Worm (Caenorhabditis elegans): ENCODE results near the gene C52B11.5.
A peak's percentile ranks its signal among the peaks of the same experiment; 100 is the strongest.

Gene C52B11.5

DNA sequence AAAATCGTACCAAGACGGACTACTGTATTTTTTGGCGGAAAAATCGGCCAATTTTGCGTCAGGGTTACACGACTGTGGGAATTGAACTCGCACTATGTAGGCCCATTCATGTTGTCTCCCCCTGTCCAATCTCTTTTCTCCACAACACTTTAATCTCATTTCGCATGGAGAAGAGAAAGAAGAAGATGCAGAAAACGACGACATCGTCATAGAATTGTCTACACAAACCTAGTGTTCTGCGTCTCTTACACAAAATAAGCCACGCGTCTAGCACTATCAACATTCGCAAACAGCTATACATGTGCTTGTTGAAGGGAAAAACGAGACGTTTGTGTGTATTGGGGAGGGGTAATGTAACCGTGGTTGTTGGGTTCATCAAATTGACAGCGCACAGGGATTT is 50.4 kb downstream of the C52B11.5 start:
- TF ChIP-seq F44E2.7 (GFP tag; IDR thresholded peaks at IDR 0.05), result no peak
- 0 out of 2 replicates have a peak, but pooled peaks have one; percentile 8 for TF ChIP-seq daf-19 (GFP tag; conservative IDR thresholded peaks at IDR 0.05)
- no peak for TF ChIP-seq daf-8 (GFP tag; IDR thresholded peaks at IDR 0.05)
- TF ChIP-seq nhr-25 (tag; optimal IDR thresholded peaks at IDR 0.05; ENCODE audit: borderline replicate concordance, insufficient read depth), result peak; percentile 58
- TF ChIP-seq mep-1 (tag; optimal IDR thresholded peaks at IDR 0.05), result peak; percentile 93
- peak; percentile 4 for TF ChIP-seq pqm-1 (tag; optimal IDR thresholded peaks at IDR 0.05)
- TF ChIP-seq hif-1 (tag; optimal IDR thresholded peaks at IDR 0.05), result peak in 1 of 2 experiments; percentile 49
- peak; percentile 87 for TF ChIP-seq nhr-102 (tag; optimal IDR thresholded peaks at IDR 0.05)
- no peak for TF ChIP-seq fos-1 (tag; optimal IDR thresholded peaks at IDR 0.05)
- TF ChIP-seq madf-9 (GFP tag; conservative IDR thresholded peaks at IDR 0.05), result peak; percentile 50; the same call in 1 of the 2 replicates
- no peak for TF ChIP-seq D1046.2 (GFP tag; IDR thresholded peaks at IDR 0.05)
- peak; percentile 93 for TF ChIP-seq nhr-77 (tag; optimal IDR thresholded peaks at IDR 0.05)
- TF ChIP-seq ZK546.5 (tag; optimal IDR thresholded peaks at IDR 0.05), result no peak
- TF ChIP-seq spr-1 (tag; optimal IDR thresholded peaks at IDR 0.05), result peak; percentile 83
- TF ChIP-seq lin-1 (GFP tag; IDR thresholded peaks at IDR 0.05), result no peak
- peak; percentile 53 for TF ChIP-seq spr-3 (GFP tag; optimal IDR thresholded peaks at IDR 0.05)
- TF ChIP-seq gei-8 (GFP tag; optimal IDR thresholded peaks at IDR 0.05), result no peak
- TF ChIP-seq rbr-2 (tag; optimal IDR thresholded peaks at IDR 0.05), result peak; percentile 87
- peak; percentile 90 for TF ChIP-seq mes-2 (tag; optimal IDR thresholded peaks at IDR 0.05; ENCODE audit: poor library complexity, severe bottlenecking)
- TF ChIP-seq daf-12 (tag; optimal IDR thresholded peaks at IDR 0.05), result no peak
- peak; percentile 39 for TF ChIP-seq nhr-10 (tag; optimal IDR thresholded peaks at IDR 0.05)
- peak; percentile 69 for TF ChIP-seq lin-29 (GFP tag; IDR thresholded peaks at IDR 0.05)
- TF ChIP-seq lin-39 (tag; optimal IDR thresholded peaks at IDR 0.05), result no peak
- peak; percentile 69 for TF ChIP-seq hlh-30 (tag; optimal IDR thresholded peaks at IDR 0.05; ENCODE audit: insufficient read depth)
- no peak for TF ChIP-seq attf-4 (tag; optimal IDR thresholded peaks at IDR 0.05)
- TF ChIP-seq aha-1 (tag), result no peak
- peak; percentile 74 for TF ChIP-seq egl-43 (GFP tag; IDR thresholded peaks at IDR 0.05)
- TF ChIP-seq fkh-10 (GFP tag; optimal IDR thresholded peaks at IDR 0.05), result peak; percentile 85
- peak; percentile 96 for TF ChIP-seq duxl-1 (tag; optimal IDR thresholded peaks at IDR 0.05; ENCODE audit: poor library complexity)
- no peak for TF ChIP-seq zfp-2 (tag; optimal IDR thresholded peaks at IDR 0.05)
- TF ChIP-seq Y5F2A.4 (GFP tag; optimal IDR thresholded peaks at IDR 0.05), result peak; percentile 64
- TF ChIP-seq ama-1 (optimal IDR thresholded peaks at IDR 0.05), result no peak
- TF ChIP-seq F37D6.2 (tag; optimal IDR thresholded peaks at IDR 0.05), result peak; percentile 92
- TF ChIP-seq arid-1 (GFP tag; conservative IDR thresholded peaks at IDR 0.05), result no peak
- peak; percentile 72 for TF ChIP-seq ztf-7 (tag; optimal IDR thresholded peaks at IDR 0.05)
- peak; percentile 67 for TF ChIP-seq nhr-11 (tag; optimal IDR thresholded peaks at IDR 0.05)
- TF ChIP-seq ceh-62 (tag; optimal IDR thresholded peaks at IDR 0.05), result no peak
- TF ChIP-seq jun-1 (tag; optimal IDR thresholded peaks at IDR 0.05), result peak; percentile 60
- TF ChIP-seq zag-1 (tag; optimal IDR thresholded peaks at IDR 0.05), result no peak
- TF ChIP-seq R02D3.7 (tag; optimal IDR thresholded peaks at IDR 0.05), result no peak
- TF ChIP-seq php-3 (GFP tag; IDR thresholded peaks at IDR 0.05), result peak; percentile 46; the same call in 1 of the 2 replicates
- TF ChIP-seq nhr-28 (tag; optimal IDR thresholded peaks at IDR 0.05), result peak; percentile 59
- TF ChIP-seq unc-39 (tag; optimal IDR thresholded peaks at IDR 0.05), result no peak
- TF ChIP-seq F26F4.8 (GFP tag; conservative IDR thresholded peaks at IDR 0.05), result no peak
- TF ChIP-seq ceh-32 (tag; optimal IDR thresholded peaks at IDR 0.05; ENCODE audit: poor library complexity), result no peak
- TF ChIP-seq F10B5.3 (tag; optimal IDR thresholded peaks at IDR 0.05), result peak; percentile 15
- peak; percentile 80 for TF ChIP-seq lin-13 (GFP tag; optimal IDR thresholded peaks at IDR 0.05)
- peak; percentile 90 for TF ChIP-seq T26A8.4 (GFP tag; IDR thresholded peaks at IDR 0.05)
- peak; percentile 96 for TF ChIP-seq hmg-1.1 (GFP tag; IDR thresholded peaks at IDR 0.05)
- no peak for TF ChIP-seq snpc-4 (tag; optimal IDR thresholded peaks at IDR 0.05)
- TF ChIP-seq Y75B8A.6 (GFP tag; IDR thresholded peaks at IDR 0.05), result no peak
- TF ChIP-seq madf-5 (GFP tag; IDR thresholded peaks at IDR 0.05), result no peak
